Worm (Caenorhabditis elegans): ENCODE measurements around the gene nhr-78.

DNA sequence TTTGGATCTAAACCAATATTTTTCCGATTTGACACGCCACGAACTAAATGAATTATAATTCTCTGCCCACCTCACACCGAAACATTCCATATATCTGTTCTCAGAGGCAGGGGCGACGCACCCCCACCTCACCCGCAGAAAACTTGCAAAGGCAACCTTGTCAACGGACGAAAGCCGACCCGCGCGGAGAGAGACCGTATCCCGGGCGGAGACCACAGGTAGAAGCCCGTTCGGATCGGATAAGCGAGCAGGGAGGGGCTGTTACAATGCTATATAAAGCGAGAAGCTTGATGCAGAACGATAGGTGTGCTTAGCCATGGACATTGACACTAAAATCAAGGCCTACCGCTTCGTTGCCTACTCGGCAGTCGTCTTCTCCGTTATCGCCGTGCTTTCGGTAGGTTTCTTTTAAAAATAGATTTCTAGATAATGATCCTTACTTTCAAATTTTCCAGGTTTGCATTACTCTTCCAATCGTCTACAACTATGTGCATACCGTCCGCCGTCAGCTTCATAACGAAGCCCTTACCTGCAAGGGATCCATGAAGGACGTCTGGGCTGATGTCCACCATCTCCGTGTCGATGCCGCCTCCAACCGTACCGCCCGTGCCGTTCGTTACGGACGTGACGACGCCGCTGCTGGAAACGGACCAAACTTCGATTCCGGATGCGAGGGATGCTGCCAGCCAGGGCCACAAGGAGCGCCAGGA lies 42.2 kb downstream of the nhr-78 start, which contains the start of the genes zipt-2.2 and dpy-13:
- TF ChIP-seq nhr-25 (tag; optimal IDR thresholded peaks at IDR 0.05) (no peak), mdl-1 (tag; optimal IDR thresholded peaks at IDR 0.05) (no peak), R02D3.7 (tag; optimal IDR thresholded peaks at IDR 0.05) (no peak), lin-13 (GFP tag; optimal IDR thresholded peaks at IDR 0.05) (no peak), unc-55 (GFP tag; optimal IDR thresholded peaks at IDR 0.05) (no peak), zag-1 (tag; optimal IDR thresholded peaks at IDR 0.05) (no peak), nhr-23 (tag; optimal IDR thresholded peaks at IDR 0.05) (no peak), Y55F3AM.14 (GFP tag; optimal IDR thresholded peaks at IDR 0.05) (no peak), unc-62 (GFP tag; optimal IDR thresholded peaks at IDR 0.05) (no peak), egl-27 (tag; optimal IDR thresholded peaks at IDR 0.05) (no peak)

Data from whole organism, L2 larva.